Worm (Caenorhabditis elegans): ENCODE data around the gene Y43F8B.28.

- no peak for TF ChIP-seq ztf-11 (tag; optimal IDR thresholded peaks at IDR 0.05)
- TF ChIP-seq ceh-82 (tag; optimal IDR thresholded peaks at IDR 0.05) = no peak
- TF ChIP-seq mxl-2 (GFP tag; conservative IDR thresholded peaks at IDR 0.05) = no peak
- no peak for TF ChIP-seq nhr-10 (tag; optimal IDR thresholded peaks at IDR 0.05)
- no peak for TF ChIP-seq daf-12 (tag; optimal IDR thresholded peaks at IDR 0.05)
Measured at ce11 chrV:19477852-19478251, 7.3 kb upstream of the Y43F8B.28 start, which contains the start of gene Y43F8B.9.

Measured in whole organism, L4 larva.